Fruit fly (Drosophila melanogaster): Measurements from ENCODE around the gene lds.

lds gene

DNA sequence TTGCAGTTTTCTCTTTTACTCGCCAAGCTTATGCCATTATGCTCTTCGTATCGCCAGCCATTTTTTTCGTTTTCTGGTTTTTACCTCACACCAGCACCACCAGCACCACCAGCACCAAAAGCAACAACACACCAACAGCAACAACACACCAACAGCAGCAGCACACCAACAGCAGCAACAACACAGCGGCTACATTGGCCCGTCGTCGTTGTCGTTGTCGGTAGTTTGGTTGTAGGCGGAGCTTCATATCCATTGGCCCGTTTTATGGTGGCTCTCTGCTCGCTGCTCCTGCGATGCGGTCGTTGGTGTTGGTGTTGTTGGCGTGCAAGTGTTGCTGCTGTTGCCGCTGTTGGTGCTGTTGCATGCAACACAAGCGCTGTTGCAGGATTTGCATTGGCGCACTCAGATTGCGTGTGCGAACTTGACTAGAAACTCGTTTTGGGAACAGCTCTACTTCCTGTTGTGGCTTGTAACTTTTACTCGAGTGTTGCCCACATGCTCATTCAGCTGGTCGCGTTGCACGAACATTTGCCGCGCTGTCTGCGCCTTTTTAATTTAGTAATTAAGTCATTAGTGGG is 16.6 kb downstream of the lds start:
- TF ChIP-seq CTCF (optimal IDR thresholded peaks at IDR 0.05): peak in 1 of 2 experiments; percentile 14
- TF ChIP-seq CG8478 (optimal IDR thresholded peaks at IDR 0.05): no peak

DNA sequence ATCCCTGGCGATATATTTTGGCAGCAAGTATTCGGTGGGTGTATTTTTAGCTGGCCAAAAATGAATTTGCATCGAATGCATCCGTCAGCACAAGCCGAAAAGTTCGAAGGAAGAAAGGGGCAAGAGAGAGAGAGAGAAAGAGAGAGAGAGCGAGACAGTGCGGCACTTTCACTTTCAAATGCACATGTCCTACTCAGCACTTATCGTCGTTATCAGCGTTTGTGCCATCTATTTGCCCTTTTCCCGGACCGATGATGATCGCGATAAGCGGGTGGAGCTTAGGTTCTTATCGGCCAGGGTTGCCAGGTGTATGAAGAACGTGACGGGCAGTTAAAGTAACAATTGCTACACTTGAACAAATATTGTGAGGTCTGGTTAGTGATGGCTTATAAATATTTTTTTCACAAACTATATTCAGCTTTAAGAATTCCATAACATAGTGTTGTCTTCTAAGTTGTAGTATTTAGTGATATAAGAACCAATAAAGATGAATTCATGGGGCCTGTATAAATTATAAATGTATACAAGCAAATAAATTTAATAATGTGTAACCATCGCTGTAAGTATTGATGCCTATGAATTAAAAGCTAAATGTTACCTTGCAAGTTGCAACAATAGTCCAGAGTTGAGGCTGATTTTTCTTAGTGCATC is 24.6 kb downstream of the lds start:
- TF ChIP-seq CTCF (optimal IDR thresholded peaks at IDR 0.05) (no peak), CG8478 (optimal IDR thresholded peaks at IDR 0.05) (no peak)

DNA sequence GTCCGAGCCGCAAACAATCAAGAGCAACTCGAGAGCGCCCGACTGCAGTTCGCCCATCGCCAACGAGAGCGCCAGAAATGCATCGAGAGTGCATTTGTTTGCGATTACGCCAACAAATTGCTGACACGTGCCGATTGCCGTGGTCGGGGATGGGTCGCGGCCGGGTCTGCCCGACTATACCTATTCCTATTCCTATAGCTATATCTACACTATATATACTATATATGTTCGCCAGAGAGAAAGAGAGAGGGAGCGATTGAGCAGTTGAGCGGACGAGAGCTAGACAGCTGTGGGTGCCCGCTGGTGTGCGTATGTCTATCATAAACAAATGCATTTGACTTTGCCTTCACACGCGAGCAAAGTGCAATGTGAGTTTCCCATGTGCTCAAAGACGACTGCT is 27.1 kb downstream of the lds start:
- TF ChIP-seq CTCF (optimal IDR thresholded peaks at IDR 0.05): no peak
- TF ChIP-seq CG8478 (optimal IDR thresholded peaks at IDR 0.05): no peak

DNA sequence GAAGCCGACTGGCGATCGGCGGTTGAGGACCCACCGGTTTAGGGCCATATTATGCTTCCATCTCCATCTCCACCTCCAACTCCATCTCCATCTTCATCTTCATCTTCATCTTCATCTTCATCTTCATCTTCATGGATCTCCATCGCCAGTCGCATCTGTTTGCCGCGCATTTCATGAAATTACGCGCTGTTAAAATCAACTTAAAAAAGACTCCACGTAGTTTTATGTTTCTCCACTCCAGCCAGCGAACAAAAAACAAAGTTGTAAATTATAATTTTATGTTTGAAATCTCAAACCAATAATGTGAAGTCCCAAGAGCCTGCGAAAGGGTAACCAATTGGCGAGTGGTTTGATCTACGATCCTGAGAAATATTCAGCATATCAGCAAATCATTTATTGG is 29.9 kb downstream of the lds start:
- TF ChIP-seq CTCF (optimal IDR thresholded peaks at IDR 0.05) (no peak), CG8478 (optimal IDR thresholded peaks at IDR 0.05) (no peak)

DNA sequence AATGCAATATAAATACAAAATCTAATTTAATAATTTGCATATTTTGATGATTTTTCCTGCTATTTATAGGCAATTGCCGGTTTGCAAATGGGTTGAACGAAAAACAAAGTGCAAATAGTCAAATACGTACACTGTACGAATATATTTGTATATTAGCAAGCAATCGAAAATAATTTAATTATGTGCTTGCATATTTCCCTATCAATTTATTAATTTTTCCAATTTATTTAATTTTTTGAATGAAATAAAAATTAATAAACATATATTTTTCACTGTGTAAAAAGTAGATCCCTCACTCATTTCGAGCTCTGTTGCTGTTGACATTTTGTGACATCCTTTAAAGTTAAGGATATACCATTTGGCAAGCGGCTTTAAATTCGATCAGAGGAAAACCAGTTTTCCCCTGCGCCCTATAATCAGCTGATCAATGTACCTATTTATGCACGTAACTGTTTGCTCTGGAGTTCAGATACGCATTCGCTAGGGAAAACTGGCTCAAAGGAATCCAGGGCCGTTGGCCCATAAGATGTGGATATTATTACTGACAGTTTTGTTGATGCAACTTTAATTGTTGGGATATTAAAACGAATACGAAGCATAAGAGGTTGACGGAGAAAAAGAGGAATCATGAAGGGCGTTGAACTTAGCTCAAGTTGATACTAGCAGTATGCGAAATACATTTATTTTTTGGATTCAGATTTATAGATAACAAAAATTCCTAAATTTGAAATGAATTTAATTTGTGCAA is 33.0 kb downstream of the lds start:
- no peak for TF ChIP-seq CTCF (optimal IDR thresholded peaks at IDR 0.05)
- no peak for TF ChIP-seq CG8478 (optimal IDR thresholded peaks at IDR 0.05)

DNA sequence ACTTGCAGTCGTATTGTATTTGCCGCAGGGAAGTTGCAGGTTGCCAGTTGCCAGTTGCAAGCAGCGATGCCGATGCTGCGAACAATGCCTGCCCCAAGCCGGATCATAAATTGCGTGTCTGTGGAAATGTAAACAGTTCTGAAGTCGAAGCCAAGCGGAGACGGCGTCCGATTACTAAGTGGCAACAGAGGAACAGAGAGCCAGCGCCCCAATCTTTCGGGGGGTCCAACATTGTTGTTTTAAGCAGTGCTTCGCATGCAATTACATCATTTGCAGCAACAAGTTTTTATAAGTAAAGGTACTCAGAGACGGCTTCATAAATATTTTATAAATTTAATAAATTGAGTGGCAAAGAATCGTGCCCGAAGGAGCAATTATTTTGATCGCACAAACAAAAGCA is 34.2 kb downstream of the lds start:
- TF ChIP-seq CTCF (optimal IDR thresholded peaks at IDR 0.05): no peak
- TF ChIP-seq CG8478 (optimal IDR thresholded peaks at IDR 0.05): no peak

DNA sequence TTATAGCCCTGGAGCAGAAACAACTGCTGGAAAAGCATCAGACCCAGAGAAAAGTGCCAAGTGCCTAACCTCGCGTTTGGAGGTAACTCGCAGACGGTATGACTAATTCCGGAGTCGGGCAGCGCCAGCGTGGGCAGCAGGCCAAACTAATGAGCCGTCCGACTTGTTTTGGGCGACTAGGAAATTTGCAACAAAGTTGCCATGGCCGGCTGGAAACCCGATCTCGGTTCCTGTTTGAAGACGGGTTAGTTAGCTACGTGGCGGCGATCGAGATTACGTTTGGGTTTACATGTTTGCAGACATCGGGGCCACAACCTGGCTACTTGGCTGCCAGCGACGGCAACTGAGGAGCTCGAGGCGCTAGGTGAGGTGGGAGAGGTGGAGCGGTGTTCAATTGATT is 36.8 kb downstream of the lds start:
- TF ChIP-seq CTCF (optimal IDR thresholded peaks at IDR 0.05) (no peak), CG8478 (optimal IDR thresholded peaks at IDR 0.05) (no peak)

DNA sequence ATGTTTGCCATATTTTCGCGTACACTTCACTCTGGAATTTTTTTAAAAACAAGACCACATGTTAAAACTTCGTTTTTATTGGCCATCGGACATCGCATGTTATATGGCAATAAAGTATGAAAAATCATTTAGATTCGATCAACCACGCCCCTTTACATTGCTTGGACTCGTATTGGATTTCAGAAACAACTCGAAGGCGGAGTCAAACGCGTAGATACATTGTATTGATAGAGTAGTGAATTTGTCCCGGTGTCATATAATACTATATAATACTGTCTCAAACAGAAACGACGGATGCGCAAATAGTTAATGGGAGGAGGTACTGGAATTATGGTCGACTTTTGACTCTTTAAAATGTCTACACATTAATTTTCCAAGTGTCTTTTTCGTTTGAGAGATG is 41.1 kb downstream of the lds start:
- no peak for TF ChIP-seq CG8478 (optimal IDR thresholded peaks at IDR 0.05)
- no peak for TF ChIP-seq CTCF (optimal IDR thresholded peaks at IDR 0.05)

DNA sequence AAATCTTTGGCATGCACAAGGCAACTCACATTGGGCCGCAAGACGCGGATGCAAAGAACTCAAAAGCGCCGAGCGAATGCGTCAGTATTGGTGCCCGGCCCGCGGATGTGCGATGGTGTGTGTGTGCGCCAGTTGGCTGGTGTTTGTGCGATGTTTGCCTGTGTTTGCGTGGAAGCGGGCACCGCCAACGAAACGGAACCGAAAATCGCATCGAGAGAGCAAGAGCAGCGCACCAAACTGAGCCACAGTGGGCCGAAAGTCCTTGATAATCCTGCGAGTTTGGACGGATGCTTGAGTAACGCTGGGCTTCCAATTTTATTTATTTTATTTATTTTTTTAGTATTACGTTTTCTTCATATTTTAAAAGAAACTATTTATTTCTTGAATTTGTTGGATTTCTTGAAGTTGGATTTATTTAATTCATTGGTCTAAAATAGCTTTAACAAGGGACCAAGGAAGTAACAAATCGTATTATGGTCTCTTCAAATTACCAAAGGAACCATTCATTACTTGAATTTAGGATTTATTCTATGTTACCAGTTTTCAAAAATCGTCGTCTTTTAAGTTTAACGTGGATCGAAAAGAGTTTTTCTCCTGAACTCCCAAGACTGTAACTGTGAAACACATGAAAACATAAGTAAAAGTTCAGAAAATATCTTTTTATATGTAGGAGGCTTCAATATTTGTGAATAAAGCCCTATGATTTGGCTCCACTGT is 42.7 kb downstream of the lds start:
- TF ChIP-seq CG8478 (optimal IDR thresholded peaks at IDR 0.05) (no peak), CTCF (optimal IDR thresholded peaks at IDR 0.05) (no peak)

DNA sequence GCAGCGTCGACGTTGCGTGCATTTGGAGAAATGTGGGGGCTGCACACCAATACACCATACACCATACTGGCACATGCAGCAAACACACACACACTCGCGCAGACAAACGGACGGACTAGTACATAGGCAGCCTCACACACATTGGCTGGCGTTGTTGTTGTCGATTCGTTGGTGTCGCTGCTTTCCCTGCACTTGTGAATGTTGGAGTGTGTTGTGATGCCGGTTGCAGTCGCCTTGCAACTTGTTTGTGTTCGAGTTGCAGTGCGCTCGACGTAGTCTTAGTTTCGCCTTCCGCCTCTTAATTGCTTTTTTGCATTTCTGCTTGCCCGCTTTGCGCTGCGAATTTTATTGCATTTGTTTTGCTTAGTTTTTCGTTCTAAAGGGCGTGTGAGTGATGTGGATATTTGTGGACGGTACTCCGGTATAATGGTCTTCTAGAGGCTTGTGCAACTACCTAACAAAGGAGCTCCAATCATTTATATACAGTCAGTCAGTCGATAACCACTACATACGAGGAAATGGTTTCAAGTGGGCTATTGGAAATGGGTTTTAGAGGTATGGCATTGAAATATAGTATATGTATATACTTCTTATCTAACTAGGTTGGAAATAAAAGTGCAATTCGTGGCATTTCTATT is 43.4 kb downstream of the lds start:
- no peak for TF ChIP-seq CG8478 (optimal IDR thresholded peaks at IDR 0.05)
- no peak for TF ChIP-seq CTCF (optimal IDR thresholded peaks at IDR 0.05)

DNA sequence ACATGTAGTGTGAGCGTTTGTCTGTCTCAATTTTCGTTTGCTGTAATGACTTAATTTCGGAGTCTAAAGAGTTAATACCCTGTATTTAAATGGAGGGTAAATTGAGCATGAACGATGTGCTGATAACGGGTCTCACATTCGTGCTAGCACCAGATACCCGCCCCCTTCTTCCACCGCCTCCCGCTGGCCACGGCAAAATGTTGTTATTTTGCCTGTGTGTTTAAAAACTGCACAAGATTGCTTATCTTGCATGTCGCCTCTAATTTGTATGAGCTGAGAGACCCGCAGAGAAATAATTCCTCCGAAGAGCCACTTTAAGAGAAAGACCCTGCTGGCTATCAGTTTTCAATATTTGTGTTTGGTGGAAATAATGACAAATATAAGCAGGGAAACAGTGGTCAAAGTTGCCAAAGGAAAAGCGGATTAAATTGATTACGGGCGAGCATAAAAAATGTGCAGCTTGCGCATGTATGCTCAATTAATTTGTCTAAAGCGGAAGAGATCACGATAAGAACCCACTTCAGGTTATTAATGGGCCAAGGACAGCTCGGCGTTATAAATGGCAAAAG is 44.6 kb downstream of the lds start:
- TF ChIP-seq CG8478 (optimal IDR thresholded peaks at IDR 0.05) (no peak), CTCF (optimal IDR thresholded peaks at IDR 0.05) (no peak)

DNA sequence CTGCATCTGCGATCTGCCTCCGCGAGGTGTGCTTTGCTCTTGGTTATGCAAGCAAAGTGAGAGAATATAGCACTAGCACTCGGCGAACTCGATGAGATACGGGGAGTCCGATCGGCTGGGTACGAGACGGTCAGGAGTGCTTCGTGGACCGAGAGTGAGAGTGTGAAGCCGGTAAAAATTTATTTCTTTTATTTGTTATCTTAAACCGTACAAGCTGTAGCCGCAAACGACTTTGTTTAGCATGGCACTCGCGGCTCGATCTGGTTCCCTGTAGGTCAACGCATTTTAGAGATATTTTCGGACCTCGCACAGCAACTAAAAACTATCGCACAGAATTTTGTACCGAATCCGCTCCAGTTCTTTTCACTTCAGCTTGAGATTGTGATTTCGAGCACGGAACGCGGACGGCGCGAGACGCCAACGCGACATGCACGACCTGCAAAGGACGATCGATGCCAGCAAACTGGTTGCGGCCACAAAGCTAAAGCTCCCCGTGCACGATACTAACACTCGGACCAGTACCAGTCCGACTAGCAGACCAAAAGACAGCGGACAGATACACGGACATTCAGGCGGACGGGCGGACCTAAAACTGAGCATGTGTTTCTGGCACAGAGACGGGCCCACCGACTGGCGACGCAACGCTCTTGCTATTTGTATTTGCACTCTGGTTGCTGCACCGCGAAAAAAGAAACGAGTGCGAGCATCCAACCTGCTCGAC is 46.5 kb downstream of the lds start:
- TF ChIP-seq CTCF (optimal IDR thresholded peaks at IDR 0.05) (no peak), CG8478 (optimal IDR thresholded peaks at IDR 0.05) (no peak)

DNA sequence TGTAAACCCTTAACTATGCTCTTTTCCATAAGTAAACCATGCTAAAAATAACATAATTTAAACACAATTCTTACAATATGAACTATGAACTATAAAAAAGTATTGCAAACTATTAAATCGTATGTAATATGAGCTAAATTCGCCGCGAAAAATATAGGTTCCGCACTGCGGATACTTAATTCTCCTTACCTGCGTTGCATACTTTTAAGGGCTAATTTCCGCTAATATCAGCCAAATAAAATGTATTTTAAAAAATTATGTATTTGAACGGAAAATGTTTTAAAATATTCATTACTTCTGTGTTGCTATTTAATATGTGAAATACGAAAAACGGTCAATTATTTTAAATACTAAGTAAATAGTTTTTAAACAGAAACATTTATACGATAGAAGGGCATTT is 47.1 kb downstream of the lds start, which contains the start of gene dsx:
Gene dsx (minus strand): TSS at position 62 of the 400 bp plus-strand sequence.
- no peak for TF ChIP-seq CG8478 (optimal IDR thresholded peaks at IDR 0.05)
- TF ChIP-seq CTCF (optimal IDR thresholded peaks at IDR 0.05): no peak

DNA sequence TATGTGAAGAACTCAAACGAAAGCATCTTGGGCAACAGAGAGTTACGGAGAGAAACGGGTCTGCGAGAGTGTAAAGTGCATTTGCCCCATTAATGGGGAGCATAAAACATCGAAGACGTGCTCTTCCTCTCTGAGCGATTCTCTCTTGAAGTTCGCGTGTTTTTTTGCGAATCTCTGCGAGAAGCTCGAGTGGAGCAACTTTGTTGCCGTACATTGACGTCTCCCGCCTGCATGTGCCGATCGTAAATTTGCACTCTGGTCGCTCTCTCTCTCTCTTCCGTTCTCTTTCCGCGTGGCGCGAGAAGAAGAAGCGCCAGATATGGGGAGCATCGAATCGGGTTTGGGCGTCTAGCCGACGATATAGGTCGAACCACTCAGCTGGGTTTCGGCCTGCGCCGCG is 47.6 kb downstream of the lds start:
- TF ChIP-seq CTCF (optimal IDR thresholded peaks at IDR 0.05) (no peak), CG8478 (optimal IDR thresholded peaks at IDR 0.05) (no peak)
